Worm (Caenorhabditis elegans) whole organism, L4/young adult: ENCODE data around the gene cest-5.2.

Source experiments
- W03F9.2 ChIP-seq: fragments of 150-350 bp; optimal IDR thresholded peaks from 2 replicates; lab custom pipeline; 2014; ENCODE audit warnings: missing biosample characterization, missing genetic modification characterization
- him-1 ChIP-seq: sonication (generic microtip); optimal IDR thresholded peaks from 2 replicates; lab custom pipeline; 2016; ENCODE audit warnings: missing genotype, missing genetic modification reagents, missing genetic modification characterization, missing compliant biosample characterization

ce11 chrIV:6645867-6646655 lies 18.3 kb upstream of the cest-5.2 start, which contains the start of gene hil-7:
- TF ChIP-seq W03F9.2 (tag; lab: Kevin White, UChicago) (no peak), him-1 (tag; lab: Kevin White, UChicago) (no peak)
